Worm (Caenorhabditis elegans): ENCODE data around the gene C30G12.1.

ce11 chrII:7298197-7298682 lies 902 bp upstream of the C30G12.1 start, which contains the start of gene puf-8:
- no peak for TF ChIP-seq fkh-2 (tag; optimal IDR thresholded peaks at IDR 0.05)
- TF ChIP-seq pha-4 (tag; optimal IDR thresholded peaks at IDR 0.05), result no peak
- no peak for TF ChIP-seq ama-1 (optimal IDR thresholded peaks at IDR 0.05)
- no peak for TF ChIP-seq ZK546.5 (tag; optimal IDR thresholded peaks at IDR 0.05)
- TF ChIP-seq nhr-12 (tag; optimal IDR thresholded peaks at IDR 0.05), result no peak
- no peak for TF ChIP-seq nfya-1 (tag; optimal IDR thresholded peaks at IDR 0.05; ENCODE audit: insufficient read depth)
- no peak for TF ChIP-seq fos-1 (tag; optimal IDR thresholded peaks at IDR 0.05)
- no peak for TF ChIP-seq elt-2 (tag; optimal IDR thresholded peaks at IDR 0.05)
- no peak for TF ChIP-seq nhr-11 (tag; optimal IDR thresholded peaks at IDR 0.05)
- no peak for TF ChIP-seq unc-62 (GFP tag; optimal IDR thresholded peaks at IDR 0.05)

Measured in whole organism, L3 larva.